Worm (Caenorhabditis elegans): ENCODE measurements around the gene srh-74.

The srh-74 gene

DNA sequence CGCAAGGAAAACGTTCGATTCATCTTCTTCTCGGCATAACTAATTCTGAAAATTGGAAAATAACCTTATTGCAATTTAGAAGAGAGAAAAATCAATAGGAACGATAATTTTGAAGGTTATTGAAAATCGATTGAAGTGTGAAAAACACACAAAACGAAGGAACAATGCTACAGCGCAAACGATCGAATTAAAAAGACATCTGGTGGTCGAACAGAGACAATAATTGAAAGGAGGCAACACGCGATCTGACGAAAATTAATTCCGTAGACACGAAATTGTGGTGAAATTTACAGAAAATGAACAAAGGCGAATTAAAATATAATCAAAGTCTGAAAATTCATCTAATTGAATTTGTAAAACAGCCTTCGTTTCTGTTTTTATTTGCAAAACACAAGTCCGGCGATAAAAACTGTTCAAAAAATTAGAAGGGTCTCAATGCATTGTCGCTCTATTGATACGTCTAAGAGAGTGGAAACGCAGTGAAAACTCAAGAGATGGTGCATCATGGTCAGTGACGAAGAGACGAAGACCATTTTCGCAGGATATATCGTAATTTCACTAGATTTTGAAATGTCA lies 9.1 kb downstream of the srh-74 start, which contains the start of gene pak-2 (continued):
- TF ChIP-seq lin-40 (tag; optimal IDR thresholded peaks at IDR 0.05) (peak; percentile 63), hrde-1 (tag; optimal IDR thresholded peaks at IDR 0.05; ENCODE audit: borderline replicate concordance) (no peak), bed-2 (GFP tag; IDR thresholded peaks at IDR 0.05) (0 out of 2 replicates have a peak, but pooled peaks have one; percentile 69), ceh-79 (tag; optimal IDR thresholded peaks at IDR 0.05) (no peak), ztf-18 (tag; optimal IDR thresholded peaks at IDR 0.05) (peak; percentile 49), hsf-1 (GFP tag; IDR thresholded peaks at IDR 0.05) (no peak), ceh-100 (GFP tag; IDR thresholded peaks at IDR 0.05) (peak; percentile 96), Y53F4B.3 (GFP tag; IDR thresholded peaks at IDR 0.05) (no peak), rcor-1 (GFP tag; IDR thresholded peaks at IDR 0.05) (0 out of 2 replicates have a peak, but pooled peaks have one; percentile 32), madf-6 (GFP tag; IDR thresholded peaks at IDR 0.05) (no peak), atf-7 (tag; optimal IDR thresholded peaks at IDR 0.05) (no peak), F57A8.1 (GFP tag; optimal IDR thresholded peaks at IDR 0.05) (no peak), F57C9.4 (tag; optimal IDR thresholded peaks at IDR 0.05) (no peak), attf-5 (GFP tag; optimal IDR thresholded peaks at IDR 0.05) (peak; percentile 83), attf-3 (GFP tag; conservative IDR thresholded peaks at IDR 0.05) (peak; percentile 51; the same call in 1 of the 2 replicates), ztf-22 (GFP tag; optimal IDR thresholded peaks at IDR 0.05) (no peak), F33H1.4 (GFP tag; IDR thresholded peaks at IDR 0.05) (no peak), F37B4.10 (GFP tag; IDR thresholded peaks at IDR 0.05) (no peak), Y53G8AR.9 (GFP tag; conservative IDR thresholded peaks at IDR 0.05) (no peak), lag-1 (GFP tag; IDR thresholded peaks at IDR 0.05) (no peak), cebp-1 (GFP tag; IDR thresholded peaks at IDR 0.05) (no peak), cebp-1 (tag; optimal IDR thresholded peaks at IDR 0.05) (peak; percentile 55), ztf-6 (GFP tag; IDR thresholded peaks at IDR 0.05) (no peak), dpl-1 (GFP tag; optimal IDR thresholded peaks at IDR 0.05) (no peak), B0261.1 (tag; optimal IDR thresholded peaks at IDR 0.05) (peak; percentile 1), cebp-2 (GFP tag; IDR thresholded peaks at IDR 0.05) (no peak), mel-28 (tag; optimal IDR thresholded peaks at IDR 0.05; ENCODE audit: borderline replicate concordance) (no peak), mcd-1 (GFP tag; IDR thresholded peaks at IDR 0.05) (peak; percentile 88), akir-1 (GFP tag; optimal IDR thresholded peaks at IDR 0.05) (peak; percentile 64), let-607 (tag; optimal IDR thresholded peaks at IDR 0.05) (peak in 1 of 2 experiments; percentile 3), pbrm-1 (GFP tag; IDR thresholded peaks at IDR 0.05) (peak; percentile 54; the same call in 1 of the 2 replicates), chd-7 (tag; optimal IDR thresholded peaks at IDR 0.05) (no peak)

DNA sequence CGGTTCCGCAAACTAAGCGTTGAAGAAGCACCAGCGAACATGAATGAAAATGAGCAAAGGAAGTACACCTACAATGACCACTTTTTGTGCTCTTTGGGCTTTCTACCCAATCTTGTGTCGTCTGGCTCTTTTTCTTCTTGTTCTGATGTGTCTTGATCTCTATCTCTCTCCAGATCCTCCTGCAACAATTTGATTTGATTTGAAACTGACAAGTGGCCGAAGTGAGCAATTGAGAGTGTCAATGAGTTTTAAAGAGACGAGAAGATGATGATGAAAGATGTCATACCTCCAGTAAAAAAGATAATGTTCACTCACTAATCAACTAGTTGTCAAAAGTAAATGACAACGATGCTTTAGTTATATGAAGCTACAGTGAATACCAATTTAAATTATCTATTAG lies 13.8 kb downstream of the srh-74 start, which contains the start of gene pptr-2:
pptr-2 (minus strand) TSS at position 184 of the 400 bp plus-strand sequence.
- TF ChIP-seq T26A5.8 (tag; optimal IDR thresholded peaks at IDR 0.05), result no peak
- no peak for TF ChIP-seq nfya-1 (tag; optimal IDR thresholded peaks at IDR 0.05; ENCODE audit: borderline replicate concordance, insufficient read depth)
- no peak for TF ChIP-seq attf-5 (GFP tag; optimal IDR thresholded peaks at IDR 0.05)
- TF ChIP-seq lir-1 (GFP tag; conservative IDR thresholded peaks at IDR 0.05), result no peak
- no peak for TF ChIP-seq hmg-1.2 (GFP tag; IDR thresholded peaks at IDR 0.05)
- no peak for TF ChIP-seq akir-1 (GFP tag; optimal IDR thresholded peaks at IDR 0.05)
- no peak for TF ChIP-seq let-526 (GFP tag; IDR thresholded peaks at IDR 0.05)
- no peak for TF ChIP-seq rcor-1 (GFP tag; IDR thresholded peaks at IDR 0.05)
- TF ChIP-seq nhr-120 (GFP tag; IDR thresholded peaks at IDR 0.05), result no peak
